Fruit fly (Drosophila melanogaster) whole organism, embryonic: ENCODE results near the gene GluProRS.

Source experiments
- C15 ChIP-seq: fragments of 200-800 bp; sonication (Bioruptor generic); IDR thresholded peaks from 3 replicates; pipeline ENCODE4 v1.3.6; 2022; ENCODE audit warnings: missing biosample characterization, missing genetic modification characterization
- CG10462 ChIP-seq: fragments of 200-800 bp; sonication (Bioruptor generic); optimal IDR thresholded peaks from 2 replicates; lab custom pipeline; 2016; ENCODE audit warnings: missing biosample characterization, missing genetic modification characterization
- CG14050 ChIP-seq: fragments of 200-800 bp; sonication (Bioruptor generic); IDR thresholded peaks from 3 replicates; pipeline ENCODE4 v1.3.6; 2022; ENCODE audit warnings: missing biosample characterization, missing genetic modification characterization
- CG15269 ChIP-seq: fragments of 200-800 bp; sonication (Bioruptor generic); optimal IDR thresholded peaks from 2 replicates; lab custom pipeline; 2018; ENCODE audit warnings: missing biosample characterization, mild to moderate bottlenecking, missing genetic modification characterization, moderate library complexity
- CG2116 ChIP-seq: fragments of 200-800 bp; sonication (Bioruptor generic); optimal IDR thresholded peaks from 3 replicates; lab custom pipeline; 2018; ENCODE audit warnings: missing biosample characterization, mild to moderate bottlenecking, missing genetic modification characterization
- CG30431 ChIP-seq: fragments of 200-800 bp; sonication (Bioruptor generic); optimal IDR thresholded peaks from 2 replicates; lab custom pipeline; 2017; ENCODE audit warnings: missing biosample characterization, missing genetic modification characterization
- CG3065 ChIP-seq: fragments of 200-800 bp; sonication (Bioruptor generic); optimal IDR thresholded peaks from 2 replicates; lab custom pipeline; 2016; ENCODE audit warnings: missing biosample characterization, missing genetic modification characterization
- CG31224 ChIP-seq: fragments of 200-800 bp; sonication (Bioruptor generic); IDR thresholded peaks from 2 replicates; pipeline ENCODE4 v1.3.6; 2022; ENCODE audit warnings: missing biosample characterization, missing genetic modification characterization
- CG32532 ChIP-seq: fragments of 200-800 bp; sonication (Bioruptor generic); IDR thresholded peaks from 2 replicates; pipeline ENCODE4 v1.3.6; 2022; ENCODE audit warnings: missing biosample characterization, missing genetic modification characterization
- CG34422 ChIP-seq: fragments of 200-800 bp; sonication (Bioruptor generic); IDR thresholded peaks from 3 replicates; pipeline ENCODE4 v1.3.6; 2022; ENCODE audit warnings: missing biosample characterization, missing genetic modification characterization
- CG3838 ChIP-seq: fragments of 200-800 bp; sonication (Bioruptor generic); optimal IDR thresholded peaks from 3 replicates; lab custom pipeline; 2016; ENCODE audit warnings: missing biosample characterization, missing genetic modification characterization
- CG43689 ChIP-seq: fragments of 200-800 bp; sonication (Bioruptor generic); IDR thresholded peaks from 2 replicates; pipeline ENCODE4 v1.3.6; 2022; ENCODE audit warnings: missing biosample characterization, missing genetic modification characterization
- CG6254 ChIP-seq: fragments of 200-800 bp; sonication (Bioruptor generic); optimal IDR thresholded peaks from 3 replicates; lab custom pipeline; 2017; ENCODE audit warnings: mild to moderate bottlenecking, missing biosample characterization, missing genetic modification reagents, missing genetic modification characterization
- CG7556 ChIP-seq: fragments of 200-800 bp; sonication (Bioruptor generic); optimal IDR thresholded peaks from 2 replicates; lab custom pipeline; 2017; ENCODE audit warnings: missing biosample characterization, mild to moderate bottlenecking, missing genetic modification characterization
- CTCF ChIP-seq: fragments of 200-800 bp; sonication (Bioruptor generic); optimal IDR thresholded peaks from 2 replicates; lab custom pipeline; 2017; ENCODE audit warnings: missing biosample characterization, mild to moderate bottlenecking, missing genetic modification characterization, moderate library complexity
- Dbx ChIP-seq: fragments of 200-800 bp; sonication (Bioruptor generic); IDR thresholded peaks from 3 replicates; pipeline ENCODE4 v1.3.6; 2022; ENCODE audit warnings: missing biosample characterization, missing genetic modification characterization
- Dip2 ChIP-seq: fragments of 200-800 bp; sonication (Bioruptor generic); IDR thresholded peaks from 2 replicates; pipeline ENCODE4 v1.3.6; 2022; ENCODE audit warnings: missing biosample characterization, missing genetic modification characterization
- HLH4C ChIP-seq: fragments of 200-800 bp; sonication (Bioruptor generic); IDR thresholded peaks from 3 replicates; pipeline ENCODE4 v1.3.6; 2022; ENCODE audit warnings: missing biosample characterization, missing genetic modification characterization; ENCODE audit not compliant: partially characterized antibody
- HmgZ ChIP-seq: fragments of 200-800 bp; sonication (Bioruptor generic); optimal IDR thresholded peaks from 2 replicates; lab custom pipeline; 2018; ENCODE audit warnings: missing biosample characterization, mild to moderate bottlenecking, missing genetic modification characterization
- Hr3 ChIP-seq: fragments of 200-800 bp; sonication (Bioruptor generic); optimal IDR thresholded peaks from 3 replicates; lab custom pipeline; 2016; ENCODE audit warnings: missing biosample characterization, missing genetic modification characterization
- Hr78 ChIP-seq, 2 experiments: fragments of 200-800 bp in 1 of 2; fragments of >200 bp in 1 of 2; sonication (Bioruptor generic) in 1 of 2; optimal IDR thresholded peaks; 2 replicates each; lab custom pipeline; 2017 to 2019; ENCODE audit warnings: missing biosample characterization in 2 of 2, missing genetic modification characterization in 2 of 2, mild to moderate bottlenecking in 1 of 2, moderate library complexity in 1 of 2
- Mad ChIP-seq: fragments of 200-800 bp; sonication (Bioruptor generic); optimal IDR thresholded peaks from 2 replicates; lab custom pipeline; 2016; ENCODE audit warnings: missing biosample characterization, missing genetic modification characterization
- NC2α ChIP-seq: fragments of 200-800 bp; sonication (Bioruptor generic); optimal IDR thresholded peaks from 2 replicates; lab custom pipeline; 2016; ENCODE audit warnings: missing biosample characterization, missing genetic modification characterization
- NC2β ChIP-seq: fragments of 200-800 bp; sonication (Bioruptor generic); optimal IDR thresholded peaks from 2 replicates; lab custom pipeline; 2016; ENCODE audit warnings: missing biosample characterization, missing genetic modification characterization
- Nf-YB ChIP-seq: fragments of 200-800 bp; sonication (Bioruptor generic); optimal IDR thresholded peaks from 3 replicates; lab custom pipeline; 2019; ENCODE audit warnings: missing biosample characterization, mild to moderate bottlenecking, missing genetic modification characterization, moderate library complexity
- Sox102F ChIP-seq: fragments of 200-800 bp; sonication (Bioruptor generic); optimal IDR thresholded peaks from 2 replicates; lab custom pipeline; 2018; ENCODE audit warnings: missing biosample characterization, mild to moderate bottlenecking, missing genetic modification characterization, moderate library complexity
- ash1 ChIP-seq: fragments of 200-800 bp; sonication (Bioruptor generic); optimal IDR thresholded peaks from 2 replicates; lab custom pipeline; 2018; ENCODE audit warnings: missing biosample characterization, mild to moderate bottlenecking, missing genetic modification characterization
- bab2 ChIP-seq: fragments of 200-800 bp; sonication (Bioruptor generic); optimal IDR thresholded peaks from 2 replicates; lab custom pipeline; 2016; ENCODE audit warnings: missing biosample characterization, missing genetic modification characterization
- chm ChIP-seq: fragments of 200-800 bp; sonication (Bioruptor generic); IDR thresholded peaks from 2 replicates; pipeline ENCODE4 v1.3.6; 2022; ENCODE audit warnings: missing biosample characterization, missing genetic modification characterization
- chn ChIP-seq: fragments of 200-800 bp; sonication (Bioruptor generic); optimal IDR thresholded peaks from 2 replicates; lab custom pipeline; 2016; ENCODE audit warnings: missing biosample characterization, missing genetic modification characterization
- ci ChIP-seq: fragments of 200-800 bp; sonication (Bioruptor generic); IDR thresholded peaks from 3 replicates; pipeline ENCODE4 v1.3.6; 2022; ENCODE audit warnings: missing biosample characterization, missing genetic modification characterization
- crol ChIP-seq: fragments of 200-800 bp; sonication (Bioruptor generic); IDR thresholded peaks from 2 replicates; pipeline ENCODE4 v1.3.6; 2022; ENCODE audit warnings: missing biosample characterization, missing genetic modification characterization
- dan ChIP-seq: fragments of 200-800 bp; sonication (Bioruptor generic); IDR thresholded peaks from 2 replicates; pipeline ENCODE4 v1.3.6; 2022; ENCODE audit warnings: missing biosample characterization, missing genetic modification characterization
- ems ChIP-seq: fragments of 200-800 bp; sonication (Bioruptor generic); optimal IDR thresholded peaks from 3 replicates; lab custom pipeline; 2016; ENCODE audit warnings: missing biosample characterization, missing genetic modification characterization
- eyg ChIP-seq: fragments of 200-800 bp; sonication (Bioruptor generic); optimal IDR thresholded peaks from 3 replicates; lab custom pipeline; 2016; ENCODE audit warnings: missing biosample characterization, missing genetic modification characterization
- gcm ChIP-seq: fragments of 200-800 bp; sonication (Bioruptor generic); optimal IDR thresholded peaks from 2 replicates; lab custom pipeline; 2019; ENCODE audit warnings: missing biosample characterization, mild to moderate bottlenecking, missing genetic modification characterization, moderate library complexity
- h ChIP-seq: fragments of >200 bp; optimal IDR thresholded peaks from 2 replicates; lab custom pipeline; 2017
- hth ChIP-seq: fragments of >200 bp; optimal IDR thresholded peaks from 2 replicates; lab custom pipeline; 2017; ENCODE audit warnings: inconsistent platforms
- knrl ChIP-seq: fragments of 200-800 bp; sonication (Bioruptor generic); IDR thresholded peaks from 3 replicates; pipeline ENCODE4 v1.3.6; 2022; ENCODE audit warnings: missing biosample characterization, missing genetic modification characterization; ENCODE audit not compliant: partially characterized antibody
- lola ChIP-seq, 3 experiments: fragments of >200 bp in 2 of 3; fragments of 200-800 bp in 1 of 3; sonication (Bioruptor generic) in 1 of 3; optimal IDR thresholded peaks; 2 replicates each; lab custom pipeline; 2017 to 2019; ENCODE audit warnings: missing biosample characterization in 3 of 3, missing genetic modification characterization in 3 of 3, mild to moderate bottlenecking in 1 of 3, moderate library complexity in 1 of 3
- nerfin-2 ChIP-seq: fragments of 200-800 bp; sonication (Bioruptor generic); IDR thresholded peaks from 2 replicates; pipeline ENCODE4 v1.3.6; 2022; ENCODE audit warnings: missing biosample characterization, missing genetic modification characterization; ENCODE audit not compliant: partially characterized antibody
- nmo ChIP-seq: fragments of 200-800 bp; sonication (Bioruptor generic); optimal IDR thresholded peaks from 2 replicates; lab custom pipeline; 2018; ENCODE audit warnings: missing biosample characterization, mild to moderate bottlenecking, missing genetic modification characterization, moderate library complexity
- pros ChIP-seq: fragments of 200-800 bp; sonication (Bioruptor generic); optimal IDR thresholded peaks from 3 replicates; lab custom pipeline; 2019; ENCODE audit warnings: missing biosample characterization, mild to moderate bottlenecking, missing genetic modification characterization, moderate library complexity
- repo ChIP-seq: fragments of 200-800 bp; sonication (Bioruptor generic); optimal IDR thresholded peaks from 2 replicates; lab custom pipeline; 2016; ENCODE audit warnings: missing biosample characterization, missing genetic modification characterization
- ro ChIP-seq: fragments of 200-800 bp; sonication (Bioruptor generic); IDR thresholded peaks from 2 replicates; pipeline ENCODE4 v1.3.6; 2022; ENCODE audit warnings: missing biosample characterization, missing genetic modification characterization
- row ChIP-seq: fragments of 200-800 bp; sonication (Bioruptor generic); IDR thresholded peaks from 3 replicates; pipeline ENCODE4 v1.3.6; 2022; ENCODE audit warnings: missing biosample characterization, missing genetic modification characterization
- sc ChIP-seq, 3 experiments: fragments of >200 bp in 2 of 3; fragments of 200-800 bp in 1 of 3; sonication (Bioruptor generic) in 1 of 3; optimal IDR thresholded peaks; 2 replicates in 2 of 3; 3 replicates in 1 of 3; lab custom pipeline; 2017; ENCODE audit warnings: mild to moderate bottlenecking in 1 of 3, missing biosample characterization in 1 of 3, missing genetic modification characterization in 1 of 3, missing genetic modification reagents in 1 of 3
- sisA ChIP-seq: fragments of 200-800 bp; sonication (Bioruptor generic); IDR thresholded peaks from 2 replicates; pipeline ENCODE4 v1.3.6; 2022; ENCODE audit warnings: missing biosample characterization, missing genetic modification characterization
- wek ChIP-seq: fragments of 200-800 bp; sonication (Bioruptor generic); optimal IDR thresholded peaks from 3 replicates; lab custom pipeline; 2018; ENCODE audit warnings: missing biosample characterization, mild to moderate bottlenecking, missing genetic modification characterization, moderate library complexity
- zen ChIP-seq: fragments of 200-800 bp; sonication (Bioruptor generic); optimal IDR thresholded peaks from 3 replicates; lab custom pipeline; 2018; ENCODE audit warnings: missing biosample characterization, mild to moderate bottlenecking, missing genetic modification characterization, moderate library complexity

GluProRS gene

DNA sequence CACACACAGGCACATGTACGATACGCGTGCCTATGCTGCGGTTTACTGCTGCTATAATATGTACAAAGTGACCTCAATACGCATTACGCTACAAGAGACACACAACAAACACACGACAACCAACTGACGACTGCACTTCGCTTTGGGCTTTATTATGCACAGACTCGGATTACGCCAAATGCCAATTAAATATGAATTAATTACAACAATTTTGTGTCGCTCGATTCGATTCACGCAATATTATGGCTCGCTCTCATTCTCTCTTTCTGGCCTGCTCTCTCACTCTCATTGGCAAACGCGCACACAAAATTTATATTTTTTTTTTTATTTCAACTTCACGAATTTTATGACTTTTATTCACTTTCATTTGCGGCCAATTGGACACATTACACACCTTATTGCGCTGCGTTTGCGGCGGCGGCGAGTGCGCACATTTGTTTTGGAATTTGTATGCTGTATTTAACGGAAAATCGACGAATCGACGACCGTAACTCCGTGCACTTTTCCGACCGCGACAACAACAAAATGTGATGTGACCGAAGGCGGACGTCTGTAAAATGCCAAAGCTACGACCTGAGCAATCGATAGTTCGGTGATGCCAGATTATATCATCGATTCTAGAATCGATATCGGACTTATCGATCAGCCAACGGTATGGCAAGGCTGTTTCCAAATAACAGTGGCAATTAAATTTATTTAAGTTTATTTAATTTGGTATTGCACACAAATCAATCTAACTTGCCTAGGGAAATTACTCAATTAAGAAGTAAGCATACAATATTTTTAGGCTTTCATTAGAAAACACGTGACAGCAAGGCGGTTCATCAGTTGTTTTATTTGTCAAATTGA lies 35.5 kb downstream of the GluProRS start, which contains the start of the genes sba and CG31141 (continued):
- TF ChIP-seq sc (optimal IDR thresholded peaks at IDR 0.05; lab: Kevin White, UChicago) = no peak
- no peak for TF ChIP-seq sc (GFP tag; optimal IDR thresholded peaks at IDR 0.05; lab: Kevin White, UChicago)
- peak; percentile 70; the same call in 1 of the 3 replicates for TF ChIP-seq CG34422 (GFP tag; lab: Robert Waterston, UW)
- no peak for TF ChIP-seq CG6254 (GFP tag; lab: Kevin White, UChicago)
- TF ChIP-seq bab2 (GFP tag; lab: Kevin White, UChicago) = no peak
- peak; percentile 67 for TF ChIP-seq HmgZ
- TF ChIP-seq crol (GFP tag; lab: Robert Waterston, UW) = no peak
- TF ChIP-seq NC2α (GFP tag; lab: Kevin White, UChicago) = no peak
- no peak for TF ChIP-seq hth (lab: Kevin White, UChicago)
- no peak for TF ChIP-seq ash1 (GFP tag; lab: Kevin White, UChicago)
- peak; percentile 11 for TF ChIP-seq CG7556
- TF ChIP-seq gcm (GFP tag; lab: Kevin White, UChicago) = peak; percentile 26
- TF ChIP-seq Hr3 (GFP tag; lab: Kevin White, UChicago) = no peak
- TF ChIP-seq Mad = peak; percentile 33
- TF ChIP-seq zen (tag; lab: Kevin White, UChicago) = peak; percentile 56
- TF ChIP-seq nmo (GFP tag; lab: Kevin White, UChicago) = peak; percentile 53
- no peak; the same call in 1 of the 2 replicates for TF ChIP-seq chm
- no peak for TF ChIP-seq CG3065 (GFP tag; lab: Kevin White, UChicago)
- TF ChIP-seq row (GFP tag; lab: Robert Waterston, UW) = peak; percentile 43
- no peak for TF ChIP-seq Dip2 (GFP tag; lab: Robert Waterston, UW)
- no peak for TF ChIP-seq CG43689
- TF ChIP-seq Hr78 (GFP tag; optimal IDR thresholded peaks at IDR 0.05; lab: Kevin White, UChicago) = no peak
- no peak for TF ChIP-seq Dbx
- TF ChIP-seq CG15269 (tag; lab: Kevin White, UChicago) = peak; percentile 29
- no peak for TF ChIP-seq ro (GFP tag; lab: Robert Waterston, UW)
- TF ChIP-seq sisA (GFP tag; lab: Robert Waterston, UW) = no peak
- TF ChIP-seq nerfin-2 = peak; percentile 88
- TF ChIP-seq CG14050 = no peak
- no peak for TF ChIP-seq lola (GFP tag; optimal IDR thresholded peaks at IDR 0.05; lab: Kevin White, UChicago)
- TF ChIP-seq C15 (GFP tag; lab: Robert Waterston, UW) = no peak
- peak; percentile 87 for TF ChIP-seq knrl (GFP tag; lab: Robert Waterston, UW)
- TF ChIP-seq Nf-YB (GFP tag; lab: Kevin White, UChicago) = no peak
- TF ChIP-seq CG10462 (GFP tag; lab: Kevin White, UChicago) = peak; percentile 70
- TF ChIP-seq h = no peak
- peak; percentile 9 for TF ChIP-seq NC2β
- TF ChIP-seq chn (GFP tag; lab: Kevin White, UChicago) = no peak
- TF ChIP-seq CG32532 = no peak
- TF ChIP-seq CG3838 (GFP tag; lab: Kevin White, UChicago) = no peak
- no peak for TF ChIP-seq eyg (GFP tag; lab: Kevin White, UChicago)
- peak; percentile 37 for TF ChIP-seq CTCF (GFP tag; lab: Kevin White, UChicago)
- no peak for TF ChIP-seq Sox102F
- no peak for TF ChIP-seq dan (GFP tag; lab: Robert Waterston, UW)
- TF ChIP-seq pros = no peak
- TF ChIP-seq repo = peak; percentile 21
- TF ChIP-seq CG2116 = peak; percentile 34
- TF ChIP-seq ems (GFP tag; lab: Kevin White, UChicago) = peak; percentile 6
- no peak for TF ChIP-seq CG31224
- TF ChIP-seq CG30431 (GFP tag; lab: Kevin White, UChicago) = no peak
- TF ChIP-seq HLH4C (GFP tag; lab: Robert Waterston, UW) = peak; percentile 84
- peak; percentile 77; the same call in 2 of the 3 replicates for TF ChIP-seq ci (GFP tag; lab: Robert Waterston, UW)
- peak; percentile 44 for TF ChIP-seq wek (GFP tag; lab: Kevin White, UChicago)
